Fruit fly (Drosophila melanogaster): ENCODE measurements around the gene CG15306.

DNA sequence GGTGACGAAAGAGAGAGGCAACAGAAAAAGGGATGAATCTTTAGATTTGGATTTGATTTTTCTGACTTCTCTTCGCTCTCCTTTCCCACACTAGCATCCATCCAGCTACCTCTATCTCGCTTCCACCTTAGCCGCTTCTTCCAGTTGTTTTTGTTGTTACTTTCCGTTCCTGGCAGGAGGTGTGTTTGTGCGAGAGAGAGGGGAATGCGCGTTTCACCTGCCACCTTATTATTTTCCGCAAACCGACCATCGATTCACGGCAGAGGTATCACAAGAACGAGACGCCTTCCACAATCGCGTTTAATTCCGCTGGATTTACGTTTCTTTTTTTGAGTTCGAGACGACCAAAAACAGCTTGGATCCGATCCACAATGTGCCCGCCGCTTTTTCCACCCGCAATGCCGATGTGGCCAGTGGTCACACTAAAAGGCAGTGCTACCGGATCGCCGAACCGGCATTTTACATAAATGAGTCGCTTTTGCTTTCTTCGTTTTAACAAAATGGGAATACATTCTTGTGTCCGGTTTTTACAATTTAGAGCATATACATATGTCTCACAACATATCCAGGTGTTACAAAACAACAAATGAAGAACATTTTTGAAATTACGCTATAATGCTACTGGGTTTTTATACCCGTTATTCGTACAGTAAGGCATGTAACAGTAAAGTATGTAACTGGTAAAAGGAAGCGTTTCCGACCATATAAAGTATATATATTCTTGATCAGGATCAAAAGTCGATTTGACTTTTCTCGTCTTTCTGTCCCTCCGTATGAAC is 5.9 kb downstream of the CG15306 start, which contains the start of gene alpha-Man-Ia:
- TF ChIP-seq cic (GFP tag; optimal IDR thresholded peaks at IDR 0.05), result no peak
- TF ChIP-seq CG14711 (tag; optimal IDR thresholded peaks at IDR 0.05), result no peak
- peak; percentile 4 for TF ChIP-seq pad (GFP tag; optimal IDR thresholded peaks at IDR 0.05)
- no peak for TF ChIP-seq CG11617 (GFP tag; optimal IDR thresholded peaks at IDR 0.05)
- TF ChIP-seq cnc (optimal IDR thresholded peaks at IDR 0.05), result no peak
- TF ChIP-seq Crg-1 (GFP tag; optimal IDR thresholded peaks at IDR 0.05), result peak; percentile 42
- TF ChIP-seq CG7045 (GFP tag; optimal IDR thresholded peaks at IDR 0.05), result no peak
- TF ChIP-seq CG12768 (GFP tag; optimal IDR thresholded peaks at IDR 0.05), result no peak
- TF ChIP-seq CG1620 (GFP tag; optimal IDR thresholded peaks at IDR 0.05), result peak; percentile 48

Data from whole organism, adult.